Fruit fly (Drosophila melanogaster) whole organism, embryonic: ENCODE data around the gene fru.
A peak's percentile ranks its signal among the peaks of the same experiment; 100 is the strongest.

Experiments
- Asciz ChIP-seq: fragments of 200-800 bp; sonication (Bioruptor generic); optimal IDR thresholded peaks from 2 replicates; lab custom pipeline; 2017; ENCODE audit warnings: missing biosample characterization, mild to moderate bottlenecking, missing genetic modification characterization, missing genetic modification reagents
- B-H1 ChIP-seq: fragments of 200-800 bp; sonication (Bioruptor generic); IDR thresholded peaks from 3 replicates; pipeline ENCODE4 v1.3.6; 2022; ENCODE audit warnings: missing biosample characterization, missing genetic modification characterization
- Bdp1 ChIP-seq: fragments of 200-800 bp; sonication (Bioruptor generic); optimal IDR thresholded peaks from 3 replicates; lab custom pipeline; 2016; ENCODE audit warnings: missing biosample characterization, missing genetic modification characterization
- CG10267 ChIP-seq: fragments of 200-800 bp; sonication (Bioruptor generic); optimal IDR thresholded peaks from 2 replicates; lab custom pipeline; 2018; ENCODE audit warnings: missing biosample characterization, mild to moderate bottlenecking, missing genetic modification characterization, moderate library complexity
- CG10321 ChIP-seq: fragments of 200-800 bp; sonication (Bioruptor generic); IDR thresholded peaks from 2 replicates; pipeline ENCODE4 v1.3.6; 2022; ENCODE audit warnings: missing biosample characterization, missing genetic modification characterization
- CG13123 ChIP-seq: fragments of 200-800 bp; sonication (Bioruptor generic); optimal IDR thresholded peaks from 2 replicates; lab custom pipeline; 2016; ENCODE audit warnings: missing biosample characterization, missing genetic modification characterization
- CG13296 ChIP-seq: fragments of 200-800 bp; sonication (Bioruptor generic); optimal IDR thresholded peaks from 3 replicates; lab custom pipeline; 2018; ENCODE audit warnings: missing biosample characterization, mild to moderate bottlenecking, missing genetic modification characterization
- CG13775 ChIP-seq: fragments of 200-800 bp; sonication (Bioruptor generic); optimal IDR thresholded peaks from 3 replicates; lab custom pipeline; 2017; ENCODE audit warnings: missing biosample characterization, mild to moderate bottlenecking, missing genetic modification characterization
- CG14014 ChIP-seq: fragments of 200-800 bp; sonication (Bioruptor generic); IDR thresholded peaks from 2 replicates; pipeline ENCODE4 v1.3.6; 2022; ENCODE audit warnings: missing biosample characterization, missing genetic modification characterization
- CG16813 ChIP-seq: fragments of 200-800 bp; sonication (Bioruptor generic); IDR thresholded peaks from 3 replicates; pipeline ENCODE4 v1.3.6; 2022; ENCODE audit warnings: missing biosample characterization, missing genetic modification characterization; ENCODE audit not compliant: partially characterized antibody
- CG30403 ChIP-seq: fragments of 200-800 bp; sonication (Bioruptor generic); optimal IDR thresholded peaks from 3 replicates; lab custom pipeline; 2016; ENCODE audit warnings: missing biosample characterization, missing genetic modification characterization
- CG31388 ChIP-seq: fragments of 200-800 bp; sonication (Bioruptor generic); optimal IDR thresholded peaks from 2 replicates; lab custom pipeline; 2016; ENCODE audit warnings: missing biosample characterization, missing genetic modification characterization
- CG3838 ChIP-seq: fragments of 200-800 bp; sonication (Bioruptor generic); optimal IDR thresholded peaks from 3 replicates; lab custom pipeline; 2016; ENCODE audit warnings: missing biosample characterization, missing genetic modification characterization
- CG6175 ChIP-seq: fragments of 200-800 bp; sonication (Bioruptor generic); IDR thresholded peaks from 3 replicates; pipeline ENCODE4 v1.3.6; 2022; ENCODE audit warnings: missing biosample characterization, missing genetic modification characterization
- CG6689 ChIP-seq: fragments of 200-800 bp; sonication (Bioruptor generic); IDR thresholded peaks from 2 replicates; pipeline ENCODE4 v1.3.6; 2022; ENCODE audit warnings: missing biosample characterization, missing genetic modification characterization
- CG9797 ChIP-seq: fragments of 200-800 bp; sonication (Bioruptor generic); optimal IDR thresholded peaks from 3 replicates; lab custom pipeline; 2018; ENCODE audit warnings: missing biosample characterization, mild to moderate bottlenecking, missing genetic modification characterization
- CTCF ChIP-seq: fragments of 200-800 bp; sonication (Bioruptor generic); optimal IDR thresholded peaks from 2 replicates; lab custom pipeline; 2017; ENCODE audit warnings: missing biosample characterization, mild to moderate bottlenecking, missing genetic modification characterization, moderate library complexity
- CkIIα-i1 ChIP-seq: fragments of 200-800 bp; sonication (Bioruptor generic); IDR thresholded peaks from 2 replicates; pipeline ENCODE4 v1.3.6; 2022; ENCODE audit warnings: missing biosample characterization, missing genetic modification characterization
- Dip3 ChIP-seq: fragments of 200-800 bp; sonication (Bioruptor generic); optimal IDR thresholded peaks from 3 replicates; lab custom pipeline; 2016; ENCODE audit warnings: missing biosample characterization, missing genetic modification characterization
- Hr3 ChIP-seq: fragments of 200-800 bp; sonication (Bioruptor generic); optimal IDR thresholded peaks from 3 replicates; lab custom pipeline; 2016; ENCODE audit warnings: missing biosample characterization, missing genetic modification characterization
- Lpt ChIP-seq: fragments of >200 bp; optimal IDR thresholded peaks from 2 replicates; lab custom pipeline; 2018; ENCODE audit warnings: missing biosample characterization, missing genetic modification characterization
- Mrtf ChIP-seq: fragments of 200-800 bp; sonication (Bioruptor generic); IDR thresholded peaks from 3 replicates; pipeline ENCODE4 v1.3.6; 2022; ENCODE audit warnings: missing biosample characterization, missing genetic modification characterization
- NC2α ChIP-seq: fragments of 200-800 bp; sonication (Bioruptor generic); optimal IDR thresholded peaks from 2 replicates; lab custom pipeline; 2016; ENCODE audit warnings: missing biosample characterization, missing genetic modification characterization
- NFAT ChIP-seq: fragments of 200-800 bp; sonication (Bioruptor generic); IDR thresholded peaks from 2 replicates; pipeline ENCODE4 v1.3.6; 2022; ENCODE audit warnings: missing biosample characterization, missing genetic modification characterization
- Sox102F ChIP-seq: fragments of 200-800 bp; sonication (Bioruptor generic); optimal IDR thresholded peaks from 2 replicates; lab custom pipeline; 2018; ENCODE audit warnings: missing biosample characterization, mild to moderate bottlenecking, missing genetic modification characterization, moderate library complexity
- Ssrp ChIP-seq: fragments of 200-800 bp; sonication (Bioruptor generic); optimal IDR thresholded peaks from 2 replicates; lab custom pipeline; 2018; ENCODE audit warnings: missing biosample characterization, mild to moderate bottlenecking, missing genetic modification characterization, moderate library complexity
- Stat92E ChIP-seq, 3 experiments: fragments of >200 bp in 2 of 3; fragments of 200-800 bp in 1 of 3; sonication (Bioruptor generic) in 1 of 3; optimal IDR thresholded peaks; 2 replicates each; lab custom pipeline; 2017 to 2019; ENCODE audit warnings: missing biosample characterization in 3 of 3, missing genetic modification characterization in 3 of 3, mild to moderate bottlenecking in 1 of 3, moderate library complexity in 1 of 3
- abd-A ChIP-seq: fragments of 200-800 bp; sonication (Bioruptor generic); optimal IDR thresholded peaks from 3 replicates; lab custom pipeline; 2019; ENCODE audit warnings: missing biosample characterization, mild to moderate bottlenecking, missing genetic modification characterization, moderate library complexity
- aop ChIP-seq: fragments of 200-800 bp; sonication (Bioruptor generic); IDR thresholded peaks from 2 replicates; pipeline ENCODE4 v1.3.6; 2022; ENCODE audit warnings: missing biosample characterization, missing genetic modification characterization
- caup ChIP-seq: fragments of 200-800 bp; sonication (Bioruptor generic); optimal IDR thresholded peaks from 3 replicates; lab custom pipeline; 2017; ENCODE audit warnings: missing biosample characterization, mild to moderate bottlenecking, missing genetic modification characterization, moderate library complexity; ENCODE audit not compliant: severe bottlenecking
- en ChIP-seq: fragments of 200-800 bp; sonication (Bioruptor generic); optimal IDR thresholded peaks from 2 replicates; lab custom pipeline; 2016; ENCODE audit warnings: missing biosample characterization, missing genetic modification characterization
- fd96Cb ChIP-seq: fragments of 200-800 bp; sonication (Bioruptor generic); optimal IDR thresholded peaks from 2 replicates; lab custom pipeline; 2018; ENCODE audit warnings: missing biosample characterization, mild to moderate bottlenecking, missing genetic modification characterization, moderate library complexity
- gro ChIP-seq: fragments of 200-800 bp; sonication (Bioruptor generic); optimal IDR thresholded peaks from 2 replicates; lab custom pipeline; 2016; ENCODE audit warnings: missing biosample characterization, missing genetic modification characterization
- hkb ChIP-seq, 2 experiments: fragments of 200-800 bp in 1 of 2; fragments of >200 bp in 1 of 2; sonication (Bioruptor generic) in 1 of 2; IDR thresholded peaks in 1 of 2; optimal IDR thresholded peaks in 1 of 2; 2 replicates each; pipeline versions ENCODE4 v1.3.6 to Lab custom; 2017 to 2022; ENCODE audit warnings: missing biosample characterization in 1 of 2, missing genetic modification characterization in 1 of 2
- ind ChIP-seq: fragments of 200-800 bp; sonication (Bioruptor generic); optimal IDR thresholded peaks from 3 replicates; lab custom pipeline; 2016; ENCODE audit warnings: missing biosample characterization, missing genetic modification characterization
- insv ChIP-seq, 2 experiments: fragments of 200-800 bp; sonication (Bioruptor generic); optimal IDR thresholded peaks; 3 replicates each; lab custom pipeline; 2016 to 2018; ENCODE audit warnings: missing biosample characterization in 2 of 2, missing genetic modification characterization in 2 of 2
- jumu ChIP-seq: fragments of 200-800 bp; sonication (Bioruptor generic); optimal IDR thresholded peaks from 3 replicates; lab custom pipeline; 2016; ENCODE audit warnings: missing biosample characterization, missing genetic modification characterization
- kni ChIP-seq: fragments of 200-800 bp; sonication (Bioruptor generic); optimal IDR thresholded peaks from 3 replicates; lab custom pipeline; 2017; ENCODE audit warnings: mild to moderate bottlenecking, missing biosample characterization, missing genetic modification reagents, missing genetic modification characterization
- maf-S ChIP-seq: fragments of 200-800 bp; sonication (Bioruptor generic); optimal IDR thresholded peaks from 2 replicates; lab custom pipeline; 2016; ENCODE audit warnings: missing biosample characterization, missing genetic modification characterization
- mld ChIP-seq: fragments of 200-800 bp; sonication (Bioruptor generic); IDR thresholded peaks from 3 replicates; pipeline ENCODE4 v1.3.6; 2022; ENCODE audit warnings: missing biosample characterization, missing genetic modification characterization; ENCODE audit not compliant: partially characterized antibody
- pfk ChIP-seq: fragments of 200-800 bp; sonication (Bioruptor generic); optimal IDR thresholded peaks from 2 replicates; lab custom pipeline; 2018; ENCODE audit warnings: missing biosample characterization, mild to moderate bottlenecking, missing genetic modification characterization, moderate library complexity
- pho ChIP-seq: fragments of 200-800 bp; sonication (Bioruptor generic); optimal IDR thresholded peaks from 2 replicates; lab custom pipeline; 2016; ENCODE audit warnings: missing biosample characterization, missing genetic modification characterization
- phol ChIP-seq: fragments of 200-800 bp; sonication (Bioruptor generic); optimal IDR thresholded peaks from 3 replicates; lab custom pipeline; 2018; ENCODE audit warnings: missing biosample characterization, mild to moderate bottlenecking, missing genetic modification characterization, moderate library complexity
- prd ChIP-seq, 3 experiments: fragments of >200 bp in 2 of 3; fragments of 200-800 bp in 1 of 3; sonication (Bioruptor generic) in 1 of 3; optimal IDR thresholded peaks in 2 of 3; IDR thresholded peaks in 1 of 3; 2 replicates in 2 of 3; 3 replicates in 1 of 3; pipeline versions ENCODE4 v1.3.6 to Lab custom; 2017 to 2022; ENCODE audit warnings: missing biosample characterization in 1 of 3, missing genetic modification characterization in 1 of 3
- pzg ChIP-seq: fragments of 200-800 bp; sonication (Bioruptor generic); optimal IDR thresholded peaks from 3 replicates; lab custom pipeline; 2018; ENCODE audit warnings: missing biosample characterization, mild to moderate bottlenecking, missing genetic modification characterization, moderate library complexity
- salm ChIP-seq: fragments of 200-800 bp; sonication (Bioruptor generic); optimal IDR thresholded peaks from 2 replicates; lab custom pipeline; 2018; ENCODE audit warnings: missing biosample characterization, mild to moderate bottlenecking, missing genetic modification characterization
- sens-2 ChIP-seq: fragments of 200-800 bp; sonication (Bioruptor generic); IDR thresholded peaks from 2 replicates; pipeline ENCODE4 v1.3.6; 2022; ENCODE audit warnings: missing biosample characterization, missing genetic modification characterization
- stwl ChIP-seq: fragments of 200-800 bp; sonication (Bioruptor generic); optimal IDR thresholded peaks from 3 replicates; lab custom pipeline; 2018; ENCODE audit warnings: missing biosample characterization, mild to moderate bottlenecking, missing genetic modification characterization, moderate library complexity
- zen ChIP-seq: fragments of 200-800 bp; sonication (Bioruptor generic); optimal IDR thresholded peaks from 3 replicates; lab custom pipeline; 2018; ENCODE audit warnings: missing biosample characterization, mild to moderate bottlenecking, missing genetic modification characterization, moderate library complexity
- zen2 ChIP-seq: fragments of 200-800 bp; sonication (Bioruptor generic); IDR thresholded peaks from 3 replicates; pipeline ENCODE4 v1.3.6; 2022; ENCODE audit warnings: missing biosample characterization, missing genetic modification characterization; ENCODE audit not compliant: partially characterized antibody

Gene fru

DNA sequence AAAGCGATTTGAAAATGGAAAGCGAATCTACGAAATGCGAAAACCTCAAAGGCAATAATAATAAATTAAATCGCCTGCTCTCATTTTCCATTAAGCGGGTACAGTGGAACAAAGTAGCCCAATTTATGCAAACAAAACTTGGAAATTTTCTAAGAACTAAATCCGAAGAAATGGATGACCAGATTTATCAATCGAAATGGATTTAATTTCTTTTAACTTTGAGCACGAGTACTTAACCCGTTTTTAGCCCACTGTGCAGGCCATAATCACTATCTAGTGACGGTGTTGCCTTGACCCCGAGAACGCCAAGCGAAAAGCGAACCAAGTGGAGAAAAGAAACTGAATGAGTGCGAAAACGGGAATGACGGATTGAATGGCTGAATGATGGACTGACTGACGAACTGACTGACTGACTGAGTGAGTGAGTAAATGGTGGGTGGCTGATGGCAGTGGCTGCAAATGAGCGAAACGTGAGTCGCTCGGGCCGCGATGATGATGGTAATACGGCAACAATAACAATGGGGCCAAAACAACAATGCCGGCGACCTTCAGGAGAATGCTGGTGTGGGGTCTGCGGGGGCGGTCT lies 89.1 kb downstream of the fru start:
- TF ChIP-seq NFAT = no peak
- TF ChIP-seq caup (GFP tag; lab: Kevin White, UChicago) = no peak
- TF ChIP-seq CG3838 = no peak
- no peak for TF ChIP-seq zen (tag; lab: Kevin White, UChicago)
- peak; percentile 64 for TF ChIP-seq Dip3 (GFP tag; lab: Kevin White, UChicago)
- TF ChIP-seq stwl (tag; lab: Kevin White, UChicago) = no peak
- no peak for TF ChIP-seq CG13123 (GFP tag; lab: Kevin White, UChicago)
- TF ChIP-seq zen2 (GFP tag; lab: Robert Waterston, UW) = no peak
- TF ChIP-seq CG10267 (tag; lab: Kevin White, UChicago) = no peak
- peak; percentile 47; the same call in 2 of the 3 replicates for TF ChIP-seq B-H1 (GFP tag; lab: Robert Waterston, UW)
- no peak for TF ChIP-seq abd-A (tag; lab: Kevin White, UChicago)
- TF ChIP-seq CG30403 (GFP tag; lab: Kevin White, UChicago) = peak; percentile 53
- TF ChIP-seq CG6175 (GFP tag; lab: Robert Waterston, UW) = no peak
- TF ChIP-seq Bdp1 (GFP tag; lab: Kevin White, UChicago) = peak; percentile 5
- TF ChIP-seq CG9797 (GFP tag; lab: Kevin White, UChicago) = no peak
- peak; percentile 14 for TF ChIP-seq fd96Cb (tag; lab: Kevin White, UChicago)
- TF ChIP-seq CG13296 = no peak
- TF ChIP-seq Mrtf = no peak
- peak; percentile 8 for TF ChIP-seq jumu (GFP tag; lab: Kevin White, UChicago)
- TF ChIP-seq prd (optimal IDR thresholded peaks at IDR 0.05; lab: Kevin White, UChicago) = no peak
- TF ChIP-seq prd (GFP tag; IDR thresholded peaks at IDR 0.05; lab: Robert Waterston, UW) = peak; percentile 71
- TF ChIP-seq phol (tag; lab: Kevin White, UChicago) = no peak
- TF ChIP-seq NC2α = no peak
- no peak for TF ChIP-seq pzg
- no peak for TF ChIP-seq salm
- peak; percentile 51 for TF ChIP-seq pho (GFP tag; lab: Kevin White, UChicago)
- TF ChIP-seq CG31388 (GFP tag; lab: Kevin White, UChicago) = no peak
- TF ChIP-seq insv (GFP tag; optimal IDR thresholded peaks at IDR 0.05; lab: Kevin White, UChicago) = no peak
- TF ChIP-seq CG16813 (GFP tag; lab: Robert Waterston, UW) = no peak
- no peak for TF ChIP-seq CTCF (GFP tag; lab: Kevin White, UChicago)
- no peak for TF ChIP-seq Hr3
- peak; percentile 28 for TF ChIP-seq gro (GFP tag; lab: Kevin White, UChicago)
- peak; percentile 73; the same call in 1 of the 2 replicates for TF ChIP-seq CG14014
- peak; percentile 53 for TF ChIP-seq Sox102F (GFP tag; lab: Kevin White, UChicago)
- TF ChIP-seq Stat92E (GFP tag; optimal IDR thresholded peaks at IDR 0.05; lab: Kevin White, UChicago) = no peak
- TF ChIP-seq en = peak; percentile 32
- TF ChIP-seq Asciz (GFP tag; lab: Kevin White, UChicago) = no peak
- no peak for TF ChIP-seq Lpt (GFP tag; lab: Kevin White, UChicago)
- TF ChIP-seq Ssrp (tag; lab: Kevin White, UChicago) = no peak
- TF ChIP-seq mld (GFP tag; lab: Robert Waterston, UW) = no peak
- no peak for TF ChIP-seq aop (GFP tag; lab: Robert Waterston, UW)
- TF ChIP-seq pfk (GFP tag; lab: Kevin White, UChicago) = no peak
- TF ChIP-seq kni (GFP tag; lab: Kevin White, UChicago) = no peak
- TF ChIP-seq maf-S = peak; percentile 12
- no peak for TF ChIP-seq hkb (optimal IDR thresholded peaks at IDR 0.05; lab: Kevin White, UChicago)
- no peak; the same call in 1 of the 2 replicates for TF ChIP-seq hkb (GFP tag; IDR thresholded peaks at IDR 0.05; lab: Robert Waterston, UW)
- peak; percentile 17; the same call in 1 of the 2 replicates for TF ChIP-seq CG10321
- peak; percentile 14 for TF ChIP-seq CG13775
- peak; percentile 45 for TF ChIP-seq ind (GFP tag; lab: Kevin White, UChicago)
- no peak for TF ChIP-seq sens-2 (GFP tag; lab: Robert Waterston, UW)
- peak; percentile 65 for TF ChIP-seq CG6689 (GFP tag; lab: Robert Waterston, UW)
- TF ChIP-seq CkIIα-i1 (GFP tag; lab: Robert Waterston, UW) = no peak
